Fruit fly (Drosophila melanogaster): Measurements from ENCODE around the gene Orc2.

dm6 chr3R:13947415-13947814, 17.3 kb upstream of the Orc2 start:
- TF ChIP-seq dac (GFP tag; optimal IDR thresholded peaks at IDR 0.05), result no peak
- no peak for TF ChIP-seq salr (GFP tag; optimal IDR thresholded peaks at IDR 0.05)
- no peak for TF ChIP-seq CG15336 (GFP tag; IDR thresholded peaks at IDR 0.05)
- TF ChIP-seq Smox (GFP tag; optimal IDR thresholded peaks at IDR 0.05), result no peak
- TF ChIP-seq CG8119 (GFP tag; IDR thresholded peaks at IDR 0.05), result no peak
- TF ChIP-seq Eip75B (GFP tag; optimal IDR thresholded peaks at IDR 0.05), result no peak
- TF ChIP-seq fd59A (GFP tag; optimal IDR thresholded peaks at IDR 0.05), result no peak
- TF ChIP-seq CG16779 (tag; optimal IDR thresholded peaks at IDR 0.05), result no peak
- TF ChIP-seq Sox15 (GFP tag; optimal IDR thresholded peaks at IDR 0.05), result no peak
- no peak for TF ChIP-seq Sox102F (GFP tag; optimal IDR thresholded peaks at IDR 0.05)
- no peak for TF ChIP-seq Lpt (GFP tag; optimal IDR thresholded peaks at IDR 0.05)
- TF ChIP-seq Hr4 (GFP tag; optimal IDR thresholded peaks at IDR 0.05), result no peak

Data from whole organism, prepupa.